Worm (Caenorhabditis elegans) whole organism, L3 larva: Measurements from ENCODE around the gene R03E9.2.

Experiments
- R02D3.7 ChIP-seq: fragments of 150-350 bp; optimal IDR thresholded peaks from 2 replicates; lab custom pipeline; 2014; ENCODE audit warnings: missing biosample characterization, missing genetic modification characterization
- ZK546.5 ChIP-seq: sonication (generic microtip); optimal IDR thresholded peaks from 2 replicates; lab custom pipeline; 2017; ENCODE audit warnings: missing biosample characterization, missing genetic modification characterization
- ama-1 ChIP-seq: fragments of 150-350 bp; optimal IDR thresholded peaks from 2 replicates; lab custom pipeline; 2018
- ceh-16 ChIP-seq: sonication (generic microtip); optimal IDR thresholded peaks from 2 replicates; lab custom pipeline; 2017; ENCODE audit warnings: missing biosample characterization, missing genetic modification characterization
- ceh-82 ChIP-seq: fragments of 150-350 bp; optimal IDR thresholded peaks from 2 replicates; lab custom pipeline; 2014; ENCODE audit warnings: missing biosample characterization, missing genetic modification characterization
- daf-12 ChIP-seq: fragments of 150-350 bp; optimal IDR thresholded peaks from 2 replicates; lab custom pipeline; 2014; ENCODE audit warnings: missing biosample characterization, missing genetic modification reagents, missing genetic modification characterization
- egl-27 ChIP-seq: sonication (generic microtip); optimal IDR thresholded peaks from 4 replicates; lab custom pipeline; 2017; ENCODE audit warnings: missing biosample characterization, missing genetic modification reagents, missing genetic modification characterization
- egl-5 ChIP-seq: fragments of 150-350 bp; optimal IDR thresholded peaks from 2 replicates; lab custom pipeline; 2017; ENCODE audit warnings: missing biosample characterization, missing genetic modification reagents, missing genetic modification characterization, inconsistent platforms
- elt-1 ChIP-seq: fragments of 150-350 bp; optimal IDR thresholded peaks from 2 replicates; lab custom pipeline; 2014; ENCODE audit warnings: missing biosample characterization, missing genetic modification characterization
- elt-2 ChIP-seq: sonication (generic microtip); optimal IDR thresholded peaks from 2 replicates; lab custom pipeline; 2016; ENCODE audit warnings: missing genetic modification reagents, mild to moderate bottlenecking, missing genetic modification characterization, missing compliant biosample characterization
- elt-3 ChIP-seq, 3 experiments: fragments of 150-350 bp in 1 of 3; sonication (generic microtip) in 2 of 3; optimal IDR thresholded peaks; 2 replicates in 2 of 3; 4 replicates in 1 of 3; lab custom pipeline; 2014 to 2017; ENCODE audit warnings: missing biosample characterization in 3 of 3, missing genetic modification characterization in 3 of 3
- fkh-10 ChIP-seq: sonication (generic microtip); optimal IDR thresholded peaks from 2 replicates; lab custom pipeline; 2017; ENCODE audit warnings: missing biosample characterization, missing genetic modification reagents, missing genetic modification characterization
- fos-1 ChIP-seq: fragments of 150-350 bp; optimal IDR thresholded peaks from 2 replicates; lab custom pipeline; 2014; ENCODE audit warnings: missing biosample characterization, missing genetic modification characterization
- hmg-11 ChIP-seq: sonication (generic microtip); optimal IDR thresholded peaks from 2 replicates; lab custom pipeline; 2016; ENCODE audit warnings: missing genetic modification characterization, missing compliant biosample characterization
- jun-1 ChIP-seq: fragments of 150-350 bp; optimal IDR thresholded peaks from 2 replicates; lab custom pipeline; 2014; ENCODE audit warnings: missing biosample characterization, missing genetic modification reagents, missing genetic modification characterization
- lin-15B ChIP-seq: fragments of 150-350 bp; optimal IDR thresholded peaks from 2 replicates; lab custom pipeline; 2014; ENCODE audit warnings: missing biosample characterization, missing genetic modification characterization
- lin-39 ChIP-seq: fragments of 150-350 bp; optimal IDR thresholded peaks from 2 replicates; lab custom pipeline; 2018; ENCODE audit warnings: missing biosample characterization, missing genetic modification reagents, missing genetic modification characterization
- lsy-12 ChIP-seq: sonication (generic microtip); optimal IDR thresholded peaks from 2 replicates; lab custom pipeline; 2016; ENCODE audit warnings: mild to moderate bottlenecking, missing genetic modification characterization, missing compliant biosample characterization
- mdl-1 ChIP-seq: fragments of 150-350 bp; optimal IDR thresholded peaks from 2 replicates; lab custom pipeline; 2014; ENCODE audit warnings: missing biosample characterization, missing genetic modification characterization
- mml-1 ChIP-seq: fragments of 150-350 bp; sonication (generic microtip); optimal IDR thresholded peaks from 3 replicates; lab custom pipeline; 2014; ENCODE audit warnings: missing biosample characterization, missing genetic modification characterization
- nfya-1 ChIP-seq: sonication (generic microtip); optimal IDR thresholded peaks from 2 replicates; lab custom pipeline; 2017; ENCODE audit warnings: missing genetic modification characterization, mild to moderate bottlenecking, missing compliant biosample characterization, antibody characterized with exemption, moderate library complexity; ENCODE audit not compliant: insufficient read depth
- nhr-11 ChIP-seq: fragments of 150-350 bp; optimal IDR thresholded peaks from 2 replicates; lab custom pipeline; 2014; ENCODE audit warnings: missing biosample characterization, missing genetic modification characterization
- nhr-12 ChIP-seq: fragments of 150-350 bp; optimal IDR thresholded peaks from 2 replicates; lab custom pipeline; 2014; ENCODE audit warnings: missing biosample characterization, missing genetic modification characterization
- nhr-23 ChIP-seq: fragments of 150-350 bp; optimal IDR thresholded peaks from 2 replicates; lab custom pipeline; 2014; ENCODE audit warnings: missing biosample characterization, missing genetic modification reagents, missing genetic modification characterization
- nhr-25 ChIP-seq: sonication (generic microtip); optimal IDR thresholded peaks from 2 replicates; lab custom pipeline; 2017; ENCODE audit warnings: missing biosample characterization, missing genetic modification characterization
- nhr-43 ChIP-seq: sonication (generic microtip); optimal IDR thresholded peaks from 2 replicates; lab custom pipeline; 2016; ENCODE audit warnings: mild to moderate bottlenecking, missing genetic modification characterization, missing compliant biosample characterization; ENCODE audit not compliant: poor library complexity, severe bottlenecking
- nhr-76 ChIP-seq: fragments of 150-350 bp; sonication (generic microtip); optimal IDR thresholded peaks from 5 replicates; lab custom pipeline; 2014; ENCODE audit warnings: missing biosample characterization, missing genetic modification characterization
- nhr-77 ChIP-seq: fragments of 150-350 bp; optimal IDR thresholded peaks from 2 replicates; lab custom pipeline; 2014; ENCODE audit warnings: missing biosample characterization, missing genetic modification characterization
- pha-4 ChIP-seq: fragments of 150-350 bp; optimal IDR thresholded peaks from 2 replicates; lab custom pipeline; 2014; ENCODE audit warnings: missing biosample characterization, missing genetic modification reagents, missing genetic modification characterization
- pqm-1 ChIP-seq: fragments of 150-350 bp; optimal IDR thresholded peaks from 2 replicates; lab custom pipeline; 2017; ENCODE audit warnings: missing biosample characterization, missing genetic modification characterization, inconsistent platforms
- sea-2 ChIP-seq: fragments of 150-350 bp; sonication (generic microtip); optimal IDR thresholded peaks from 4 replicates; lab custom pipeline; 2014; ENCODE audit warnings: missing biosample characterization, missing genetic modification reagents, missing genetic modification characterization
- skn-1 ChIP-seq: fragments of 150-350 bp; optimal IDR thresholded peaks from 2 replicates; lab custom pipeline; 2014; ENCODE audit warnings: missing biosample characterization, missing genetic modification characterization
- snpc-4 ChIP-seq: fragments of 150-350 bp; optimal IDR thresholded peaks from 2 replicates; lab custom pipeline; 2014; ENCODE audit warnings: missing biosample characterization, missing genetic modification characterization
- tbx-2 ChIP-seq: sonication (generic microtip); optimal IDR thresholded peaks from 2 replicates; lab custom pipeline; 2016; ENCODE audit warnings: mild to moderate bottlenecking, missing genetic modification characterization, missing compliant biosample characterization
- unc-62 ChIP-seq: fragments of 150-350 bp; sonication (generic microtip); optimal IDR thresholded peaks from 4 replicates; lab custom pipeline; 2014; ENCODE audit warnings: missing biosample characterization, missing genetic modification reagents, missing genetic modification characterization
- zag-1 ChIP-seq: fragments of 150-350 bp; optimal IDR thresholded peaks from 2 replicates; lab custom pipeline; 2014; ENCODE audit warnings: missing biosample characterization, missing genetic modification characterization
- ztf-11 ChIP-seq: fragments of 150-350 bp; optimal IDR thresholded peaks from 2 replicates; lab custom pipeline; 2014; ENCODE audit warnings: missing biosample characterization, missing genetic modification characterization

Gene R03E9.2

DNA sequence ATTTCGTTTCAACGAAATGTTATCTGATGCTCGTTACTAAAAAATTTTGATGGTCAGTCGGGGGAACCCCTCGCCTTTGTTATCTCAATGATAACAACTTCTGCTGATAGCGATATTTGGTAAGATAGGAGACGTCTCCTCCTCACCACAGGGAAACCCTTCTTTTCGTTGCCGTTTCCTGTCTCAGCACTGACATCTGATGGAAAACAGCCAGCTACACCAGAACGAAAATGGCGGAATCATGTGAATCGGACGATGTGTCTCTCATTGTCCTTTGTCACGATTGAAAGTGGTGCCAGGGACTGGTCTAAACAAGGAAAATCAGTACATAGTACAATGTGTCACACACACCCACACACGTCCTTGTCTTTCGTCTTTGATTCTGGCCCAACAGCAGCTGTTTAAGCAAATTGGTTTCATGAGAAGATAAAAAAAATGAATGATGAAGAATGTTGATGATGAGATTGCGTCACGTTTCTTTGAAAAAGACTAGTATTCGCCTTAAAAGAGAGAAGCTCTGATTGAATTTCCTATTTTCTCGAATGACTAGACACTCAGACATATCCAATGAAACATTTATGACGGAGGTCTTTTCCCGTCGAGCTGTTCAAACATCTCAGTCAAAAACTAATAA is 3.4 kb upstream of the R03E9.2 start:
- TF ChIP-seq egl-5 (no peak), elt-3 (tag; optimal IDR thresholded peaks at IDR 0.05; lab: Kevin White, UChicago) (peak; percentile 84 to 98 (median 86)), mdl-1 (peak; percentile 92), egl-27 (peak; percentile 63), lsy-12 (no peak), nhr-11 (peak; percentile 61), jun-1 (tag; lab: Kevin White, UChicago) (peak; percentile 18), nhr-77 (tag; lab: Kevin White, UChicago) (no peak), nhr-23 (tag; lab: Kevin White, UChicago) (peak; percentile 74), ceh-16 (no peak), elt-1 (tag; lab: Kevin White, UChicago) (peak; percentile 26), nhr-43 (tag; lab: Kevin White, UChicago) (peak; percentile 95), nfya-1 (tag; lab: Kevin White, UChicago) (peak; percentile 28), nhr-25 (tag; lab: Kevin White, UChicago) (peak; percentile 97), mml-1 (tag; lab: Kevin White, UChicago) (peak; percentile 50), pqm-1 (tag; lab: Kevin White, UChicago) (peak; percentile 46), skn-1 (tag; lab: Kevin White, UChicago) (peak; percentile 16), lin-39 (tag; lab: Kevin White, UChicago) (no peak), tbx-2 (tag; lab: Kevin White, UChicago) (peak; percentile 62), ztf-11 (no peak), ceh-82 (no peak), pha-4 (tag; lab: Kevin White, UChicago) (peak; percentile 28), fkh-10 (GFP tag; lab: Kevin White, UChicago) (peak; percentile 90), R02D3.7 (tag; lab: Kevin White, UChicago) (no peak), elt-2 (tag; lab: Kevin White, UChicago) (peak; percentile 94), unc-62 (GFP tag; lab: Kevin White, UChicago) (peak; percentile 59)
- TF ChIP-seq, all 47 proteins: peak for 18

DNA sequence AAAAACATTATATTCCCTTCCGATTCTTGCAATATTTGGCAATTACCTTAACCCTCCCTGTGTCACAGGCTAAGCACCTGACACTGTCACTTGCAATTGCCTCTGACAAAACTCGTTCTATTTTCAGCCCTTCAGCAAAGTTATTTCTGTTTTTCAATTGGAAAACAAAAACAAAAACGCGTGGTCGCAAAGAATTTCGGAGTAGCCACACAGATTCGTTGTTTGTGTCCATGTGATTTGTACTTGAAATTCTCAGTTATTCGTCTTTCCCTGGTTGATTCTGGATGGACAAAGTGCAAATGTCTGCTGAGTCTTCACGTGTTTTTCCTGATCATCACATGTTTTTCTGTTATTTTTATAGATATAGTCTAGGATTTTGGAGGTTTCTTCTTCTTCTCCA is 2.4 kb upstream of the R03E9.2 start:
- TF ChIP-seq fkh-10 (GFP tag; lab: Kevin White, UChicago) (no peak), elt-3 (tag; optimal IDR thresholded peaks at IDR 0.05; lab: Kevin White, UChicago) (no peak), tbx-2 (tag; lab: Kevin White, UChicago) (no peak), lin-39 (tag; lab: Kevin White, UChicago) (peak; percentile 20), zag-1 (tag; lab: Kevin White, UChicago) (no peak), lin-15B (tag; lab: Kevin White, UChicago) (no peak), ceh-16 (no peak), daf-12 (tag; lab: Kevin White, UChicago) (no peak), ZK546.5 (no peak), nhr-76 (tag; lab: Kevin White, UChicago) (no peak), pqm-1 (tag; lab: Kevin White, UChicago) (no peak), nhr-12 (no peak), nfya-1 (tag; lab: Kevin White, UChicago) (peak; percentile 51), nhr-23 (tag; lab: Kevin White, UChicago) (peak; percentile 22), nhr-43 (tag; lab: Kevin White, UChicago) (peak; percentile 76), nhr-25 (tag; lab: Kevin White, UChicago) (peak; percentile 54), pha-4 (tag; lab: Kevin White, UChicago) (peak; percentile 3), mml-1 (tag; lab: Kevin White, UChicago) (no peak), mdl-1 (peak; percentile 48), lsy-12 (peak; percentile 37), sea-2 (GFP tag; lab: Kevin White, UChicago) (no peak)

- TF ChIP-seq fos-1 (tag; lab: Kevin White, UChicago) (no peak), nhr-25 (tag; lab: Kevin White, UChicago) (no peak), ZK546.5 (no peak), elt-1 (tag; lab: Kevin White, UChicago) (no peak), nfya-1 (tag; lab: Kevin White, UChicago) (peak; percentile 46), egl-5 (peak; percentile 40), mdl-1 (peak; percentile 28), R02D3.7 (tag; lab: Kevin White, UChicago) (no peak), pha-4 (tag; lab: Kevin White, UChicago) (peak; percentile 92), snpc-4 (peak; percentile 49), hmg-11 (tag; lab: Kevin White, UChicago) (peak; percentile 13), ama-1 (lab: Kevin White, UChicago) (no peak), sea-2 (GFP tag; lab: Kevin White, UChicago) (no peak), nhr-11 (no peak), jun-1 (tag; lab: Kevin White, UChicago) (peak; percentile 15), lin-39 (tag; lab: Kevin White, UChicago) (peak; percentile 16)
Observed at ce11 chrX:6729593-6729992, 3.5 kb downstream of the R03E9.2 start, which contains the start of gene K11G12.6. TSS of gene K11G12.6 (minus strand) at chrX:6729657.
